Fruit fly (Drosophila melanogaster): ENCODE data around the gene CG31106.

The CG31106 gene

DNA sequence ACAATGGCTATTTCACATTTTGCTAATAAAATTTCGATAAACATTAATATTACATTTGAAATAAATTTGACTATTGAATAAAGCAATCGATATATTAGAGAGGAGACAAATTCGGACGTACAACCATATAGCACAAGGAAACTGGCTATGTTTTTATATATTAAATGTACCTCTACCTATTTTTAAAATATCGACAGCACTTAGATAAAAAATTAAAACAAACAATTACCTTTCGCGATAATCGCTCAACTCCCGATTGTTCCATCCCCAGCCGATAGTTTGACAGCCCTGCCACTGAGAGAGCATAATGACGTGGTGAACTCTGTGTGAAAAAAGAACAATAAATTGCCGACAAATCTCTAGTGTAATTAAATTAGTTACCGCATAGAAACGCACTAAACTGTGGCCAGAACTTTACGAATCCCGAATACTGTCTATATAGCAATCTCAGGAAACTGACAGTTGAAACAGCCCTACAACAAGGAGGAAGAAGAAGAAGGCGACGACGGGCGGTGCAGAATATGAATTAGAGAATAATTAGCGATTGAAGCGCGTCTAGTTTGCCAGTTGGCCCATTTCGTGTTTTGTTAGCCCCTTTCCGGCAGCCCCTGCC is 42.6 kb downstream of the CG31106 start, which contains the start of gene CG11857 (continued):
- peak in 1 of 3 experiments; percentile 97 for TF ChIP-seq lola (GFP tag; optimal IDR thresholded peaks at IDR 0.05)
- peak; percentile 97 for TF ChIP-seq sug (tag; optimal IDR thresholded peaks at IDR 0.05)
- TF ChIP-seq pnt (GFP tag; optimal IDR thresholded peaks at IDR 0.05) = peak; percentile 97
- peak; percentile 100 for TF ChIP-seq inv (GFP tag; IDR thresholded peaks at IDR 0.05; ENCODE audit: partially characterized antibody)
- peak; percentile 89 for TF ChIP-seq CG12071 (GFP tag; optimal IDR thresholded peaks at IDR 0.05)
- peak; percentile 99 for TF ChIP-seq H2.0 (GFP tag; IDR thresholded peaks at IDR 0.05)
- TF ChIP-seq Pdp1 (GFP tag; optimal IDR thresholded peaks at IDR 0.05) = peak; percentile 98
- peak; percentile 98 for TF ChIP-seq kay (GFP tag; optimal IDR thresholded peaks at IDR 0.05)
- peak; percentile 99 for TF ChIP-seq lmd (GFP tag; IDR thresholded peaks at IDR 0.05)
- TF ChIP-seq CG4854 (GFP tag; optimal IDR thresholded peaks at IDR 0.05) = peak; percentile 96
- peak; percentile 96 for TF ChIP-seq Meics (GFP tag; optimal IDR thresholded peaks at IDR 0.05)
- TF ChIP-seq Ets65A (GFP tag) = peak; percentile 100
- peak; percentile 99 for TF ChIP-seq Ssrp (tag; optimal IDR thresholded peaks at IDR 0.05)
- peak; percentile 97 for TF ChIP-seq toy (GFP tag; IDR thresholded peaks at IDR 0.05)
- peak; percentile 94 for TF ChIP-seq CG16779 (GFP tag; IDR thresholded peaks at IDR 0.05)
- peak; percentile 99 for TF ChIP-seq klu (GFP tag; IDR thresholded peaks at IDR 0.05)
- peak; percentile 95 for TF ChIP-seq CG2202 (tag; optimal IDR thresholded peaks at IDR 0.05)
- TF ChIP-seq CG12769 (tag; optimal IDR thresholded peaks at IDR 0.05) = peak; percentile 98
- TF ChIP-seq p53 (GFP tag; optimal IDR thresholded peaks at IDR 0.05) = peak; percentile 93
- TF ChIP-seq CG8944 (GFP tag; optimal IDR thresholded peaks at IDR 0.05) = peak; percentile 97
- TF ChIP-seq CG10147 (GFP tag; optimal IDR thresholded peaks at IDR 0.05) = peak; percentile 97
- TF ChIP-seq psq (GFP tag; optimal IDR thresholded peaks at IDR 0.05) = peak; percentile 93
- TF ChIP-seq HLH54F (GFP tag; optimal IDR thresholded peaks at IDR 0.05) = peak; percentile 98
- peak; percentile 91 for TF ChIP-seq luna (GFP tag; optimal IDR thresholded peaks at IDR 0.05)
- peak; percentile 98 for TF ChIP-seq CG13775 (GFP tag; optimal IDR thresholded peaks at IDR 0.05)
- TF ChIP-seq chinmo (GFP tag; IDR thresholded peaks at IDR 0.05; ENCODE audit: partially characterized antibody) = peak; percentile 98
- TF ChIP-seq CG4820 (GFP tag; optimal IDR thresholded peaks at IDR 0.05) = peak; percentile 97
- TF ChIP-seq Kr (GFP tag; optimal IDR thresholded peaks at IDR 0.05) = peak; percentile 21
- TF ChIP-seq chm (GFP tag; IDR thresholded peaks at IDR 0.05) = peak; percentile 98
- peak; percentile 99 for TF ChIP-seq CG17361 (GFP tag; IDR thresholded peaks at IDR 0.05)
- peak; percentile 99 for TF ChIP-seq CG12391 (tag; optimal IDR thresholded peaks at IDR 0.05)
- TF ChIP-seq CG8089 (GFP tag; optimal IDR thresholded peaks at IDR 0.05) = peak; percentile 97
- TF ChIP-seq CG9437 (GFP tag; optimal IDR thresholded peaks at IDR 0.05) = peak; percentile 88
- TF ChIP-seq Sin3A (optimal IDR thresholded peaks at IDR 0.05) = peak; percentile 47
- TF ChIP-seq dm (GFP tag; optimal IDR thresholded peaks at IDR 0.05) = peak; percentile 93
- TF ChIP-seq rib (GFP tag; IDR thresholded peaks at IDR 0.05) = peak; percentile 99
- peak; percentile 96 for TF ChIP-seq Usf (GFP tag; optimal IDR thresholded peaks at IDR 0.05)
- TF ChIP-seq CG3726 (GFP tag; IDR thresholded peaks at IDR 0.05) = peak; percentile 96
- peak; percentile 97 for TF ChIP-seq CG30431 (GFP tag; optimal IDR thresholded peaks at IDR 0.05)
- peak; percentile 100 for TF ChIP-seq vnd (GFP tag; IDR thresholded peaks at IDR 0.05; ENCODE audit: partially characterized antibody)
- peak; percentile 99 for TF ChIP-seq Hr3 (GFP tag; optimal IDR thresholded peaks at IDR 0.05)
- peak; percentile 94 for TF ChIP-seq CG11398 (GFP tag; optimal IDR thresholded peaks at IDR 0.05)
- peak; percentile 94 for TF ChIP-seq emc (GFP tag; optimal IDR thresholded peaks at IDR 0.05)
- TF ChIP-seq CG3163 (GFP tag; optimal IDR thresholded peaks at IDR 0.05) = peak; percentile 87
- no peak for TF ChIP-seq pan (optimal IDR thresholded peaks at IDR 0.05)
- peak in 1 of 2 experiments; percentile 99 for TF ChIP-seq pan (GFP tag; optimal IDR thresholded peaks at IDR 0.05 in 1 of 2, IDR thresholded peaks at IDR 0.05 in 1 of 2)
- TF ChIP-seq her (GFP tag; optimal IDR thresholded peaks at IDR 0.05) = peak; percentile 92
- TF ChIP-seq CG7745 (tag; optimal IDR thresholded peaks at IDR 0.05) = peak; percentile 76
- TF ChIP-seq CG10959 (GFP tag; IDR thresholded peaks at IDR 0.05) = peak; percentile 99
- TF ChIP-seq Ada2b (GFP tag; IDR thresholded peaks at IDR 0.05) = peak; percentile 98
- peak; percentile 87 for TF ChIP-seq CG6813 (GFP tag; optimal IDR thresholded peaks at IDR 0.05)

All from whole organism, embryonic.